Fruit fly (Drosophila melanogaster) whole organism, embryonic: ENCODE measurements around the gene Cby.

ENCODE experiments used
- Asciz ChIP-seq: fragments of 200-800 bp; sonication (Bioruptor generic); optimal IDR thresholded peaks from 2 replicates; lab custom pipeline; 2017; ENCODE audit warnings: missing biosample characterization, mild to moderate bottlenecking, missing genetic modification characterization, missing genetic modification reagents
- CG10274 ChIP-seq: fragments of 200-800 bp; sonication (Bioruptor generic); optimal IDR thresholded peaks from 3 replicates; lab custom pipeline; 2017; ENCODE audit warnings: missing biosample characterization, mild to moderate bottlenecking, missing genetic modification characterization
- CG10543 ChIP-seq: fragments of 200-800 bp; sonication (Bioruptor generic); optimal IDR thresholded peaks from 3 replicates; lab custom pipeline; 2017; ENCODE audit warnings: missing biosample characterization, mild to moderate bottlenecking, missing genetic modification characterization, moderate library complexity
- CG11504 ChIP-seq: fragments of 200-800 bp; sonication (Bioruptor generic); optimal IDR thresholded peaks from 3 replicates; lab custom pipeline; 2019; ENCODE audit warnings: missing biosample characterization, mild to moderate bottlenecking, missing genetic modification characterization, moderate library complexity
- CG13894 ChIP-seq: fragments of 200-800 bp; sonication (Bioruptor generic); optimal IDR thresholded peaks from 3 replicates; lab custom pipeline; 2018; ENCODE audit warnings: missing biosample characterization, mild to moderate bottlenecking, missing genetic modification characterization, moderate library complexity
- CG16813 ChIP-seq: fragments of 200-800 bp; sonication (Bioruptor generic); IDR thresholded peaks from 3 replicates; pipeline ENCODE4 v1.3.6; 2022; ENCODE audit warnings: missing biosample characterization, missing genetic modification characterization; ENCODE audit not compliant: partially characterized antibody
- CG2678 ChIP-seq: fragments of 200-800 bp; sonication (Bioruptor generic); optimal IDR thresholded peaks from 3 replicates; lab custom pipeline; 2019; ENCODE audit warnings: missing biosample characterization, mild to moderate bottlenecking, missing genetic modification characterization, moderate library complexity
- CG34224 ChIP-seq: fragments of 200-800 bp; sonication (Bioruptor generic); IDR thresholded peaks from 3 replicates; pipeline ENCODE4 v1.3.6; 2022; ENCODE audit warnings: missing biosample characterization, missing genetic modification characterization; ENCODE audit not compliant: partially characterized antibody
- CG4707 ChIP-seq: fragments of 200-800 bp; sonication (Bioruptor generic); optimal IDR thresholded peaks from 2 replicates; lab custom pipeline; 2018; ENCODE audit warnings: missing biosample characterization, mild to moderate bottlenecking, missing genetic modification characterization, moderate library complexity
- CG4820 ChIP-seq: fragments of 200-800 bp; sonication (Bioruptor generic); optimal IDR thresholded peaks from 3 replicates; lab custom pipeline; 2016; ENCODE audit warnings: missing biosample characterization, missing genetic modification characterization
- CG6175 ChIP-seq: fragments of 200-800 bp; sonication (Bioruptor generic); IDR thresholded peaks from 3 replicates; pipeline ENCODE4 v1.3.6; 2022; ENCODE audit warnings: missing biosample characterization, missing genetic modification characterization
- CG6254 ChIP-seq: fragments of 200-800 bp; sonication (Bioruptor generic); optimal IDR thresholded peaks from 3 replicates; lab custom pipeline; 2017; ENCODE audit warnings: mild to moderate bottlenecking, missing biosample characterization, missing genetic modification reagents, missing genetic modification characterization
- CG7556 ChIP-seq: fragments of 200-800 bp; sonication (Bioruptor generic); optimal IDR thresholded peaks from 2 replicates; lab custom pipeline; 2017; ENCODE audit warnings: missing biosample characterization, mild to moderate bottlenecking, missing genetic modification characterization
- CG8089 ChIP-seq: fragments of 200-800 bp; sonication (Bioruptor generic); optimal IDR thresholded peaks from 3 replicates; lab custom pipeline; 2016; ENCODE audit warnings: missing biosample characterization, missing genetic modification characterization
- CHES-1-like ChIP-seq: fragments of 200-800 bp; sonication (Bioruptor generic); optimal IDR thresholded peaks from 2 replicates; lab custom pipeline; 2016; ENCODE audit warnings: missing biosample characterization, missing genetic modification characterization
- H15 ChIP-seq: fragments of 200-800 bp; sonication (Bioruptor generic); IDR thresholded peaks from 3 replicates; pipeline ENCODE4 v1.3.6; 2022; ENCODE audit warnings: missing biosample characterization, missing genetic modification characterization
- HLH3B ChIP-seq: fragments of 200-800 bp; sonication (Bioruptor generic); IDR thresholded peaks from 2 replicates; pipeline ENCODE4 v1.3.6; 2022; ENCODE audit warnings: missing biosample characterization, missing genetic modification characterization
- Hmr ChIP-seq: fragments of 200-800 bp; sonication (Bioruptor generic); optimal IDR thresholded peaks from 3 replicates; lab custom pipeline; 2017; ENCODE audit warnings: mild to moderate bottlenecking, missing biosample characterization, missing genetic modification reagents, missing genetic modification characterization
- Mad ChIP-seq: fragments of 200-800 bp; sonication (Bioruptor generic); optimal IDR thresholded peaks from 2 replicates; lab custom pipeline; 2016; ENCODE audit warnings: missing biosample characterization, missing genetic modification characterization
- NFAT ChIP-seq: fragments of 200-800 bp; sonication (Bioruptor generic); IDR thresholded peaks from 2 replicates; pipeline ENCODE4 v1.3.6; 2022; ENCODE audit warnings: missing biosample characterization, missing genetic modification characterization
- Poxn ChIP-seq: fragments of 200-800 bp; sonication (Bioruptor generic); IDR thresholded peaks from 2 replicates; pipeline ENCODE4 v1.3.6; 2022; ENCODE audit warnings: missing biosample characterization, missing genetic modification characterization
- Sox100B ChIP-seq: fragments of 200-800 bp; sonication (Bioruptor generic); optimal IDR thresholded peaks from 3 replicates; lab custom pipeline; 2018; ENCODE audit warnings: missing biosample characterization, mild to moderate bottlenecking, missing genetic modification characterization
- Taf1 ChIP-seq: fragments of 200-800 bp; sonication (Bioruptor generic); IDR thresholded peaks from 2 replicates; pipeline ENCODE4 v1.3.6; 2022; ENCODE audit warnings: missing biosample characterization, missing genetic modification characterization
- Trl ChIP-seq, 3 experiments: fragments of >200 bp in 2 of 3; fragments of 200-800 bp in 1 of 3; sonication (Bioruptor generic) in 1 of 3; optimal IDR thresholded peaks; 2 replicates in 1 of 3; 3 replicates in 2 of 3; lab custom pipeline; 2016 to 2017; ENCODE audit warnings: missing biosample characterization in 1 of 3, missing genetic modification characterization in 1 of 3
- Xbp1 ChIP-seq: fragments of 200-800 bp; sonication (Bioruptor generic); optimal IDR thresholded peaks from 3 replicates; lab custom pipeline; 2016; ENCODE audit warnings: missing biosample characterization, mild to moderate bottlenecking, missing genetic modification characterization
- Xrp1 ChIP-seq: fragments of 200-800 bp; sonication (Bioruptor generic); IDR thresholded peaks from 2 replicates; pipeline ENCODE4 v1.3.6; 2022; ENCODE audit warnings: missing biosample characterization, missing genetic modification characterization
- YL-1 ChIP-seq: fragments of 200-800 bp; sonication (Bioruptor generic); optimal IDR thresholded peaks from 3 replicates; lab custom pipeline; 2017; ENCODE audit warnings: missing biosample characterization, mild to moderate bottlenecking, missing genetic modification characterization
- ara ChIP-seq: fragments of 200-800 bp; sonication (Bioruptor generic); IDR thresholded peaks from 2 replicates; pipeline ENCODE4 v1.3.6; 2022; ENCODE audit warnings: missing biosample characterization, missing genetic modification characterization
- ci ChIP-seq: fragments of 200-800 bp; sonication (Bioruptor generic); IDR thresholded peaks from 3 replicates; pipeline ENCODE4 v1.3.6; 2022; ENCODE audit warnings: missing biosample characterization, missing genetic modification characterization
- croc ChIP-seq: fragments of 200-800 bp; sonication (Bioruptor generic); conservative IDR thresholded peaks from 3 replicates; pipeline ENCODE4 v1.3.6; 2022; ENCODE audit warnings: missing biosample characterization, missing genetic modification characterization
- ftz-f1 ChIP-seq: fragments of 200-800 bp; sonication (Bioruptor generic); optimal IDR thresholded peaks from 2 replicates; lab custom pipeline; 2016; ENCODE audit warnings: missing biosample characterization, missing genetic modification characterization
- ham ChIP-seq: fragments of 200-800 bp; sonication (Bioruptor generic); IDR thresholded peaks from 2 replicates; pipeline ENCODE4 v1.3.6; 2022; ENCODE audit warnings: missing biosample characterization, missing genetic modification characterization
- insv ChIP-seq, 2 experiments: fragments of 200-800 bp; sonication (Bioruptor generic); optimal IDR thresholded peaks; 3 replicates each; lab custom pipeline; 2016 to 2018; ENCODE audit warnings: missing biosample characterization in 2 of 2, missing genetic modification characterization in 2 of 2
- knrl ChIP-seq: fragments of 200-800 bp; sonication (Bioruptor generic); IDR thresholded peaks from 3 replicates; pipeline ENCODE4 v1.3.6; 2022; ENCODE audit warnings: missing biosample characterization, missing genetic modification characterization; ENCODE audit not compliant: partially characterized antibody
- lilli ChIP-seq: fragments of 200-800 bp; sonication (Bioruptor generic); optimal IDR thresholded peaks from 3 replicates; lab custom pipeline; 2016; ENCODE audit warnings: missing biosample characterization, missing genetic modification characterization
- lov ChIP-seq, 2 experiments: fragments of 200-800 bp in 1 of 2; fragments of >200 bp in 1 of 2; sonication (Bioruptor generic) in 1 of 2; IDR thresholded peaks in 1 of 2; optimal IDR thresholded peaks in 1 of 2; 2 replicates in 1 of 2; 3 replicates in 1 of 2; pipeline versions ENCODE4 v1.3.6 to Lab custom; 2017 to 2022; ENCODE audit warnings: missing biosample characterization in 1 of 2, missing genetic modification characterization in 1 of 2
- nau ChIP-seq: fragments of 200-800 bp; sonication (Bioruptor generic); optimal IDR thresholded peaks from 3 replicates; lab custom pipeline; 2017; ENCODE audit warnings: missing biosample characterization, mild to moderate bottlenecking, missing genetic modification characterization, missing genetic modification reagents
- onecut ChIP-seq: fragments of 200-800 bp; sonication (Bioruptor generic); IDR thresholded peaks from 2 replicates; pipeline ENCODE4 v1.3.6; 2022; ENCODE audit warnings: missing biosample characterization, missing genetic modification characterization
- peb ChIP-seq: fragments of 200-800 bp; sonication (Bioruptor generic); IDR thresholded peaks from 2 replicates; pipeline ENCODE4 v1.3.6; 2022; ENCODE audit warnings: missing biosample characterization, missing genetic modification characterization
- repo ChIP-seq: fragments of 200-800 bp; sonication (Bioruptor generic); optimal IDR thresholded peaks from 2 replicates; lab custom pipeline; 2016; ENCODE audit warnings: missing biosample characterization, missing genetic modification characterization
- schlank ChIP-seq: fragments of 200-800 bp; sonication (Bioruptor generic); optimal IDR thresholded peaks from 2 replicates; lab custom pipeline; 2018; ENCODE audit warnings: missing biosample characterization, mild to moderate bottlenecking, missing genetic modification characterization
- scrt ChIP-seq: fragments of 200-800 bp; sonication (Bioruptor generic); optimal IDR thresholded peaks from 2 replicates; lab custom pipeline; 2018; ENCODE audit warnings: missing biosample characterization, mild to moderate bottlenecking, missing genetic modification characterization, moderate library complexity
- sd ChIP-seq: fragments of 200-800 bp; sonication (Bioruptor generic); optimal IDR thresholded peaks from 3 replicates; lab custom pipeline; 2018; ENCODE audit warnings: missing biosample characterization, mild to moderate bottlenecking, missing genetic modification characterization, moderate library complexity
- sens ChIP-seq: fragments of 200-800 bp; sonication (Bioruptor generic); peaks from one replicate; lab custom pipeline; 2016; ENCODE audit warnings: missing biosample characterization, missing genetic modification characterization
- stwl ChIP-seq: fragments of 200-800 bp; sonication (Bioruptor generic); optimal IDR thresholded peaks from 3 replicates; lab custom pipeline; 2018; ENCODE audit warnings: missing biosample characterization, mild to moderate bottlenecking, missing genetic modification characterization, moderate library complexity
- tin ChIP-seq: fragments of 200-800 bp; sonication (Bioruptor generic); optimal IDR thresholded peaks from 3 replicates; lab custom pipeline; 2016; ENCODE audit warnings: missing biosample characterization, missing genetic modification characterization
- trh ChIP-seq: fragments of 200-800 bp; sonication (Bioruptor generic); optimal IDR thresholded peaks from 2 replicates; lab custom pipeline; 2016; ENCODE audit warnings: missing biosample characterization, missing genetic modification characterization
- z ChIP-seq: fragments of 200-800 bp; sonication (Bioruptor generic); IDR thresholded peaks from 3 replicates; pipeline ENCODE4 v1.3.6; 2022; ENCODE audit warnings: missing biosample characterization, missing genetic modification characterization

Cby gene

DNA sequence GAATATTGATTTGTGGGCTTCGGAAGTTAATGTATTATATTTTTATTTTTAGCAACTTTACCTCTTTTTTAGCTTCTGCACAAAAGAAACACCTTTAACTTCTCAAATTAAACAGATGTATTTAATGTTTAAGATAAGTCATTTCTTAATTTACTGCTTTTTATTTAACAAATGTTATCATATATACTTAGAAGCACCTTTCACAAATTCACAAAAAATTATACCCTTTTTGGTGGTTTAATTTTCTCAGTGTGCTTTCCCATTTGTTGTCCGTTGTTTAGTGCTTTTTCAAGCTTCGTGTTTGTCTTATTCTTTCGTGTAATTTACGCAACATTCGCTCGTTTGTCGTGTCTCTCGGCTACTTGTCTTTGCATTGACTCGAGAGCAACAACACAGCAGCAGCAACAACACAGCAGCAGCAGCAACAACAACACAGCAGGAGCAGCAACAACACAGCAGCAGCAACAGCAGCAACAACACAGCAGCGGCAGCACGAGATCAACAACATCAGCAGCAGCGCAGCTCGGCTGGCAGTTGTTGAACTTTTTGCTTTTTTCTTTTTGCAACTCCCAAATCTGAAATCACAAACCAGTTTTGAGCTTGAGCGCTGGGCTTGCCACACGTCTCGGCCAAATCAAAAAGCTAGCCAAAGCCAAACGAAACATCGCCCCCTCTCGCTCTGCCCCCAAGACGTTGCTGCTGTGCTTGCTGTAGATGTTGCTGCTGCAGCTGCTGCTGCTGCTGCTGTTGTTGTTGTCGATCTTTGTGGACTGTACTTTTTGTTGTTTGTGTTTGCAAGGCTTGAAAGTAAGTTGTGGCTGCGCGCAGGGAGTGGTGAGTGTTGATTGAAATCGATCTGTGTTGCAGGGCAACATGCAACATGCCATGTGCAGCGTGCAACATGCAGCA, 30.5 kb upstream of the Cby start (continued):
- TF ChIP-seq H15 (0 out of 3 replicates have a peak, but pooled peaks have one; percentile 55), CG34224 (no peak), ci (peak; percentile 30; the same call in 2 of the 3 replicates), Xrp1 (GFP tag; lab: Robert Waterston, UW) (no peak), Xbp1 (no peak), ftz-f1 (GFP tag; lab: Kevin White, UChicago) (no peak), Sox100B (GFP tag; lab: Kevin White, UChicago) (peak; percentile 78), Mad (no peak), CG6175 (GFP tag; lab: Robert Waterston, UW) (peak; percentile 88), sens (GFP tag; lab: Kevin White, UChicago) (no peak), z (0 out of 3 replicates have a peak, but pooled peaks have one; percentile 32), lov (optimal IDR thresholded peaks at IDR 0.05; lab: Kevin White, UChicago) (no peak), lov (GFP tag; IDR thresholded peaks at IDR 0.05; lab: Robert Waterston, UW) (no peak), lilli (no peak), HLH3B (GFP tag; lab: Robert Waterston, UW) (peak; percentile 79), CG4707 (GFP tag; lab: Kevin White, UChicago) (no peak), stwl (tag; lab: Kevin White, UChicago) (no peak), CG13894 (tag; lab: Kevin White, UChicago) (no peak), onecut (GFP tag; lab: Robert Waterston, UW) (no peak), Trl (optimal IDR thresholded peaks at IDR 0.05; lab: Kevin White, UChicago) (no peak), Trl (GFP tag; optimal IDR thresholded peaks at IDR 0.05; lab: Kevin White, UChicago) (no peak), insv (GFP tag; optimal IDR thresholded peaks at IDR 0.05; lab: Kevin White, UChicago) (no peak), CG6254 (peak; percentile 19), CG10543 (GFP tag; lab: Kevin White, UChicago) (no peak), Poxn (GFP tag; lab: Robert Waterston, UW) (0 out of 2 replicates have a peak, but pooled peaks have one; percentile 5), ara (peak; percentile 65), knrl (GFP tag; lab: Robert Waterston, UW) (no peak), croc (GFP tag; lab: Robert Waterston, UW) (no peak), Taf1 (GFP tag; lab: Robert Waterston, UW) (no peak), ham (GFP tag; lab: Robert Waterston, UW) (no peak), scrt (GFP tag; lab: Kevin White, UChicago) (peak; percentile 16), CG8089 (no peak), CG2678 (peak; percentile 74), trh (no peak), CG10274 (GFP tag; lab: Kevin White, UChicago) (no peak), CG7556 (GFP tag; lab: Kevin White, UChicago) (peak; percentile 29), peb (no peak), repo (GFP tag; lab: Kevin White, UChicago) (no peak), CG11504 (tag; lab: Kevin White, UChicago) (peak; percentile 82), CHES-1-like (no peak), nau (GFP tag; lab: Kevin White, UChicago) (peak; percentile 27), sd (tag; lab: Kevin White, UChicago) (no peak), Hmr (no peak), tin (GFP tag; lab: Kevin White, UChicago) (no peak), YL-1 (GFP tag; lab: Kevin White, UChicago) (no peak), schlank (tag; lab: Kevin White, UChicago) (no peak), CG16813 (GFP tag; lab: Robert Waterston, UW) (no peak), Asciz (GFP tag; lab: Kevin White, UChicago) (peak; percentile 58), NFAT (GFP tag; lab: Robert Waterston, UW) (no peak), CG4820 (peak; percentile 24)
